Worm (Caenorhabditis elegans) whole organism, early embryonic: ENCODE measurements around the gene F48F5.6.

Experiments
- aly-1 ChIP-seq: sonication (generic microtip); optimal IDR thresholded peaks from 2 replicates; lab custom pipeline; 2016; ENCODE audit warnings: missing genetic modification characterization, missing compliant biosample characterization
- ama-1 ChIP-seq: fragments of 150-350 bp; optimal IDR thresholded peaks from 2 replicates; lab custom pipeline; 2014
- flt-1 ChIP-seq: fragments of 200-800 bp; sonication (Bioruptor generic); IDR thresholded peaks from 2 replicates; pipeline ENCODE4 v1.3.6; 2022; ENCODE audit warnings: missing genetic modification characterization, missing compliant biosample characterization
- hmg-4 ChIP-seq: fragments of 200-800 bp; sonication (Bioruptor generic); optimal IDR thresholded peaks from 2 replicates; lab custom pipeline; 2018; ENCODE audit warnings: mild to moderate bottlenecking, missing genetic modification characterization, missing compliant biosample characterization
- sea-1 ChIP-seq: fragments of 200-800 bp; sonication (Bioruptor generic); conservative IDR thresholded peaks from 2 replicates; pipeline ENCODE4 v1.3.6; 2022; ENCODE audit warnings: missing genetic modification characterization, missing compliant biosample characterization
- tra-4 ChIP-seq: sonication (generic microtip); optimal IDR thresholded peaks from 2 replicates; lab custom pipeline; 2017; ENCODE audit warnings: missing genetic modification characterization, missing compliant biosample characterization

DNA sequence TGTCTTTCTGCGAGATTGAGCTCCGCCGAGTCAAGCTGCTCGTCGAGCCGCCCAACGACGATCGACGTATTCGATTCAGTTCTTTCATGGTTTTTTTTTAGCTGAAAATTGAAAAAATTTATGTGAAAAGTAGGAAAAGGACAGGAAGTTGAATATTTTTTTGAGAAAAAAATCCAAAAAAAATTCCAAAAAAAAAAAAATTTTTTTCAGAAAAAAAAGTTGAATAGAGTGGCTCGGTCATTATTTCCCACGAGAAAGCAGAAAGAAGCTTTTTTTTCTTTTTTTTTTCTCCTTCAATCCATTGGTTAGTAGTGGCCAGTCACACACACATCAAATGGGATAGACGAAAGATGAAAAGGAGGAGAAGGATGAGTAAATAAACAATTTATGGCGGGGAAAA, 32.3 kb upstream of the F48F5.6 start, which contains the start of gene dhcr-7:
- no peak for TF ChIP-seq aly-1 (tag; lab: Kevin White, UChicago)
- no peak for TF ChIP-seq ama-1 (lab: Kevin White, UChicago)
- no peak for TF ChIP-seq hmg-4 (GFP tag; lab: Kevin White, UChicago)
- no peak for TF ChIP-seq flt-1 (GFP tag; lab: Robert Waterston, UW)
- no peak for TF ChIP-seq tra-4 (tag; lab: Kevin White, UChicago)
- no peak for TF ChIP-seq sea-1 (GFP tag; lab: Robert Waterston, UW)
